Worm (Caenorhabditis elegans) whole organism, L3 larva: ENCODE results near the gene C05D9.4.

Experiments used
- ceh-28 ChIP-seq: fragments of 150-350 bp; optimal IDR thresholded peaks from 2 replicates; lab custom pipeline; 2014; ENCODE audit warnings: missing biosample characterization, missing genetic modification reagents, missing genetic modification characterization
- elt-3 ChIP-seq, 3 experiments: fragments of 150-350 bp in 1 of 3; sonication (generic microtip) in 2 of 3; optimal IDR thresholded peaks; 2 replicates in 2 of 3; 4 replicates in 1 of 3; lab custom pipeline; 2014 to 2017; ENCODE audit warnings: missing biosample characterization in 3 of 3, missing genetic modification characterization in 3 of 3
- mdl-1 ChIP-seq: fragments of 150-350 bp; optimal IDR thresholded peaks from 2 replicates; lab custom pipeline; 2014; ENCODE audit warnings: missing biosample characterization, missing genetic modification characterization
- mml-1 ChIP-seq: fragments of 150-350 bp; sonication (generic microtip); optimal IDR thresholded peaks from 3 replicates; lab custom pipeline; 2014; ENCODE audit warnings: missing biosample characterization, missing genetic modification characterization
- zag-1 ChIP-seq: fragments of 150-350 bp; optimal IDR thresholded peaks from 2 replicates; lab custom pipeline; 2014; ENCODE audit warnings: missing biosample characterization, missing genetic modification characterization

ce11 chrX:1096808-1097207 is 11.1 kb upstream of the C05D9.4 start, which contains the start of the genes pigx-1 and rme-6:
- TF ChIP-seq ceh-28 (no peak), mdl-1 (tag; lab: Kevin White, UChicago) (no peak), elt-3 (tag; optimal IDR thresholded peaks at IDR 0.05; lab: Kevin White, UChicago) (no peak), mml-1 (tag; lab: Kevin White, UChicago) (no peak), zag-1 (tag; lab: Kevin White, UChicago) (no peak)
